Worm (Caenorhabditis elegans) whole organism, L1 larva: Measurements from ENCODE around the gene K06A1.2.

Experiments used
- aly-2 ChIP-seq: fragments of 150-350 bp; optimal IDR thresholded peaks from 2 replicates; lab custom pipeline; 2014; ENCODE audit warnings: missing biosample characterization, missing genetic modification characterization
- efl-3 ChIP-seq: fragments of 200-800 bp; sonication (Bioruptor generic); optimal IDR thresholded peaks from 2 replicates; lab custom pipeline; 2018; ENCODE audit warnings: mild to moderate bottlenecking, missing genetic modification characterization, missing compliant biosample characterization
- egl-13 ChIP-seq: sonication (generic microtip); optimal IDR thresholded peaks from 2 replicates; lab custom pipeline; 2016; ENCODE audit warnings: missing genotype, missing genetic modification reagents, missing genetic modification characterization, missing compliant biosample characterization
- lir-3 ChIP-seq: sonication (generic microtip); optimal IDR thresholded peaks from 2 replicates; lab custom pipeline; 2016; ENCODE audit warnings: mild to moderate bottlenecking, missing genetic modification characterization, moderate library complexity, missing compliant biosample characterization; ENCODE audit not compliant: poor library complexity
- unc-62 ChIP-seq: fragments of 150-350 bp; optimal IDR thresholded peaks from 2 replicates; lab custom pipeline; 2014; ENCODE audit warnings: missing biosample characterization, missing genetic modification reagents, missing genetic modification characterization

DNA sequence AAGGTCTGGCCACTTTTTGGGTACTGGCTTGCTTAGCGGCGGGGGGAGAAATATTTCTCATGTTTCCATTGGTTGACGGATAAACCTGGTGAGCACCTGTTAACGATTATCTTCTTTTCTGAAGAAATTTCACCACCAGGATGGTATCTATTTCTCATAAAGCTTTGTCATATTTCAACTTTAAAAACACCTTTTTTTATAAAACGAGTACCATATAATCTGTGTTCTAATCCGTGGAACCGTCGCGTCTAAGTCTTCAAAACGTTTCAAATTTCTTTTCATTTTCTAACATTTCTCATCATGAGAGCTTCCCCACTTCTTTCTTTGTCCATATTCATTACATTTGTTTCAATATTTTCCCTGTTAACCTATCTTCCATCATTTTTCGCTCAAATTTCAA lies 17.8 kb upstream of the K06A1.2 start, which contains the start of gene col-75:
- TF ChIP-seq egl-13 (tag; lab: Kevin White, UChicago) (no peak), aly-2 (tag; lab: Kevin White, UChicago) (no peak), efl-3 (GFP tag; lab: Kevin White, UChicago) (no peak), unc-62 (GFP tag; lab: Kevin White, UChicago) (no peak), lir-3 (no peak)
